Fruit fly (Drosophila melanogaster) whole organism: ENCODE results near the gene Mst84B.

Experiments used
- CG8478 ChIP-seq: fragments of >200 bp; optimal IDR thresholded peaks from 2 replicates; lab custom pipeline; 2018; ENCODE audit warnings: inconsistent platforms
- Dll ChIP-seq: fragments of >200 bp; optimal IDR thresholded peaks from 2 replicates; lab custom pipeline; 2017
- EcR ChIP-seq, 2 experiments: fragments of >200 bp; optimal IDR thresholded peaks; 2 replicates each; lab custom pipeline; 2017; ENCODE audit warnings: missing biosample characterization in 2 of 2, missing genetic modification characterization in 2 of 2, missing genetic modification reagents in 2 of 2
- pan ChIP-seq: fragments of >200 bp; optimal IDR thresholded peaks from 2 replicates; lab custom pipeline; 2017
- psq ChIP-seq: fragments of >200 bp; optimal IDR thresholded peaks from 2 replicates; lab custom pipeline; 2017
- usp ChIP-seq: fragments of >200 bp; optimal IDR thresholded peaks from 2 replicates; lab custom pipeline; 2017; ENCODE audit warnings: missing biosample characterization, missing genetic modification characterization, mixed read lengths

The Mst84B gene

DNA sequence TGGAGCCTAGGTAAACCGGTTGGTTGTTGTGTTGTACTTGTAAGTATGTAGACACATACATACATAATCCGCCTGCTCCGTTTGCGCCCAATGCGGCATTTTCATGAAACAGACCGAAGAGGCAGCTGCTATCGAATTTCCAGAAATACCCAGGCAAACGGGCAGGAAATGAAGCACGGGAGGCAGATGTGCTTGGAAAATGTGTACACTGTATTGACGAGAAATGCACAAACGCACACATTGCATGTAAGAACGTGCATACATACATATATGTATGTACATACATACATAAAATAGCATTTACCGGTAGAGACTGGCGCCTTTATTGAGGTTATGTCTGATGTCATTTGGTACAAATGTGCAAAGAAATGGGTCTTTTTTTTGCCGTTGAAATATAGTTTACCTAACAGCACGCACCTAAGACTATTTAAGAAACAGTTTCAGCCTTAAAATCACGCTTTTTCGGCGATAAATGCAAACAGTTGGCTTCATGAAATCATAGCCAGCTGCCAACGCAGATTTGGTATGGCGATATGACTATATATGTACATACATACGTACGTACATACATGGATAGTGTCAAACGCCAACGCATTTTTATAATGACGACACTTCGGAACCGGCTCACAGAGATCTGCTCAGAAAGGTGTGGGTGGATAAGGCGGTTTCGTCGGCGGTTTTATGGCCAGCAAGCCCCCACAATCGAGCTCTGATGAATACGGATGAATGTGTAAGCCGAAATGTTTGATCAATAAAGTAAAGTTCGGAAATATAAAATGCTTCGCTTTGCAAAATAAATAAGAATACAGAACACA is 27.8 kb downstream of the Mst84B start:
- TF ChIP-seq usp (GFP tag; lab: Kevin White, UChicago) (no peak), pan (lab: Kevin White, UChicago) (no peak), CG8478 (no peak), Dll (lab: Kevin White, UChicago) (no peak), EcR (GFP tag; optimal IDR thresholded peaks at IDR 0.05; lab: Kevin White, UChicago) (no peak), psq (lab: Kevin White, UChicago) (no peak)

DNA sequence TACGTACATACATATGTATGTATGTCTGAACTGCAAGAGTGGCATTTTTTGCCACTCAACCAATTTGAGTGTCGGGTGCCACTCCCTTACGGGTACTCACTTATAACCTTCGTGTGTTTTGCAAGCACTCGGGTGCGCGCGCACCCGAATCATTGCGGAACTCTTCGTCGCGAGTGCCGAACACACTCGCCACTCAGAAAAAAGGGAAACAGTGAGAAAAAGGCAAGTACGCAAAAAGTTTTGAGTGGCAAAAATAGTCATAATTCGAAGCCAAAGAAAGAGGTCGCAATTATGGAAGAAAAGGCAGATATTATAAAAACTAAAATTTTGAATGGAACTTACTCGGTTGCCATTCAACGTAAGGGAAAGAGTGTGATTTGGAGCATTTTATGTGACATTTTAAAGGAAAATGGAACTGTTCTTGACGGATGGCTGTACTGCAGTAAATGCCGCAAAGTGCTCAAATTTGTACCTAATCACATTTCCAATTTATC is 28.4 kb downstream of the Mst84B start:
- TF ChIP-seq Dll (lab: Kevin White, UChicago) (no peak), CG8478 (no peak), usp (GFP tag; lab: Kevin White, UChicago) (no peak), psq (lab: Kevin White, UChicago) (no peak), EcR (GFP tag; optimal IDR thresholded peaks at IDR 0.05; lab: Kevin White, UChicago) (no peak), pan (lab: Kevin White, UChicago) (peak; percentile 87)

DNA sequence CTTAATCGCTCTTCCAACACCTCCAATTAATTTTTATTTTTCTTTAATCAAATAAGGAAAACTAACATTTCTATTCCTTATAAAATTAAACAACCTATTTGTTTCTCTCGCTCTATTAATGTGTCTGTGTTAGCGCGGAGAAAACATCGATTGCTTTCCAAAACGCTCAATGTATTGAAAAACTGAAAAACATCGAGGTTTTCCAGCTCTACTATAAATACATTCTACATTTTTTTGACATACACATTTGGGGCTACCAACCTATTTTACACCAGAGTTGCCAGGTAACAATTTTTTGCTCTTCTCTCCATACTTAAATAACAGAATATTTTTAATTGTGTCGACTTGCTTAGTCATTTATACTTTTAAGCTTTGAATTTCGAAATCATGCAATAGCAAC is 29.9 kb downstream of the Mst84B start:
- TF ChIP-seq pan (lab: Kevin White, UChicago): no peak
- no peak for TF ChIP-seq EcR (GFP tag; optimal IDR thresholded peaks at IDR 0.05; lab: Kevin White, UChicago)
- TF ChIP-seq psq (lab: Kevin White, UChicago): no peak
- TF ChIP-seq usp (GFP tag; lab: Kevin White, UChicago): no peak
- TF ChIP-seq CG8478: no peak
- no peak for TF ChIP-seq Dll (lab: Kevin White, UChicago)

DNA sequence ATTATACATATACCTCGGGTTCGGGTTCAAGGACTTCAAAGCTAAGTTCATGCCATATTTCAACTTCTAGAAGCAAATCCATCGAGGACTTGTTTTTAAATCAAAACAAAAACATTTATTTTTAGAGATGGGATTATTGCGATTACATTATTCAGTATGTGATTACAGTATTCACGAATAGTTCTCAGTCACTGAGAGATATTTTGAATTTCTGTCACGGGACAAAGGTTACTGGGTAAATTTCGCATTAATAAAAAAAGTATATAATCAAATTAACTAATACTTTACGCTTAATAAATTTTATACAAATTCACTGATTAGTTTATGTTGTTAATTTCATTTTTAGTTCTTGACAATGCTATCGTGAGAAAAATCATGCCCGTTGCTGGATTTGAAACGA is 31.6 kb downstream of the Mst84B start:
- TF ChIP-seq psq (lab: Kevin White, UChicago) (no peak), CG8478 (no peak), pan (lab: Kevin White, UChicago) (no peak), Dll (lab: Kevin White, UChicago) (no peak), usp (GFP tag; lab: Kevin White, UChicago) (no peak), EcR (GFP tag; optimal IDR thresholded peaks at IDR 0.05; lab: Kevin White, UChicago) (no peak)

DNA sequence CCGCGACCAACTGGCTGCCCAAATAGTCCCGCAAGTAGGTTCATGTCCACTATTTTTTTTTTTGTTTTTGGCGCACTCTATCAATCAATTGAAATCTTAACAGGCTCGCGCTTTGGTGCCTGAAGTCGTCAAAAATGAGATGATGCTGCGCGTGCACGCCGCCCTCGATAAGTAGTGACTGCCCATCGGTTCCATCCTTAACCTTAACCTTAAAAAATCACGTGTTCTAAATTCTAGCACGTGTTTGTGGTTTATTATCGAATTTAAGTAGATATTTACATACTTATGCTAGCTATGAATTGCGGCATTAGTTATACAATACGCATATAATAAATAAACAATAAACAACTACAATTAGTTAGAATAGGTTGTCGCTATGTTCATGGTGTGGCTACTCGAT is 32.4 kb downstream of the Mst84B start:
- TF ChIP-seq Dll (lab: Kevin White, UChicago) (no peak), CG8478 (no peak), EcR (GFP tag; optimal IDR thresholded peaks at IDR 0.05; lab: Kevin White, UChicago) (no peak), psq (lab: Kevin White, UChicago) (no peak), usp (GFP tag; lab: Kevin White, UChicago) (no peak), pan (lab: Kevin White, UChicago) (no peak)

DNA sequence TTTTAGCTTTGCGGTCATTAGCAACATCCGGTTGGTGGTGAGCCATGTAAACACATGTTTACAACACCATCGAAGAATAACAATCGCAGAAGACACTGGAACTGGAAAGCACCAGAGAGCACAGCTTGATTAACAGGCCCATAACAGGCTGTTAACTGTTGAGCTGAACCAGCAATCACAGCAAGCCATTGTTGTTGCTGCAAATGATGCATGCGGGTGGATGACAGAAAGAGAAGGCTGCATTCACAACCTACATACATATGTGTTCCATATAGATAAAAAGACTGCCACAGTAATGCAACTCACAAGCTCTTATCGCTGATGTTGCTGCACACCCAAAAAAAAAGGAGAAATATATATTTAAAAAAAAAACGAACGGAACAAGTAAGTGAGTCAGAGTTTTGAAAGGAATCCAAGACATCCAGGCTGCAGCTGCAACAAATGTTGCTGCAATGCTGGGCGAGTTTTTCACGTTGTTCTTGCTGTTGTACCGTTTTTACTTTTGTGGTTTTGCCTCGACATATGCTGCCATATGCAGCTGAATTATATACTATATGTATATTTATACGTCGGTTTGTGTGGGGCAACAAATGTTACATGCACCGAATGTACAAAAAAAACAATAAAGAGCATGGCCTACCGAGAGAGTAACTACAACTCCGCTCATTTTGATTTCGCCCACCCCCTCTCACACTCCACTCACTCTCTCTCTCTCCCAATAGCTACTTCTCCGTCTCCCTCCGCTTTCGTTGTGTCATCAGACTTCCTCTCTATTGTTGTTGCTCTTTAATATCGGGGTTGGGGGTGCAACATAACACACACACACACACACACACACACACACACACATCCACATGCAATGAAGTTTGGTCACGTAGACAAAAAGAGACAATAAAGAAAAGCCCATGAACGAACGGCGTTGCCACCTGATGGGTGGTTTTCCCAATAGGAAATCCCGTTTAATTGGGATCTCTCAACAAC is 41.2 kb downstream of the Mst84B start:
- TF ChIP-seq psq (lab: Kevin White, UChicago): no peak
- TF ChIP-seq CG8478: no peak
- TF ChIP-seq pan (lab: Kevin White, UChicago): no peak
- no peak for TF ChIP-seq Dll (lab: Kevin White, UChicago)
- no peak for TF ChIP-seq usp (GFP tag; lab: Kevin White, UChicago)
- TF ChIP-seq EcR (GFP tag; optimal IDR thresholded peaks at IDR 0.05; lab: Kevin White, UChicago): no peak

DNA sequence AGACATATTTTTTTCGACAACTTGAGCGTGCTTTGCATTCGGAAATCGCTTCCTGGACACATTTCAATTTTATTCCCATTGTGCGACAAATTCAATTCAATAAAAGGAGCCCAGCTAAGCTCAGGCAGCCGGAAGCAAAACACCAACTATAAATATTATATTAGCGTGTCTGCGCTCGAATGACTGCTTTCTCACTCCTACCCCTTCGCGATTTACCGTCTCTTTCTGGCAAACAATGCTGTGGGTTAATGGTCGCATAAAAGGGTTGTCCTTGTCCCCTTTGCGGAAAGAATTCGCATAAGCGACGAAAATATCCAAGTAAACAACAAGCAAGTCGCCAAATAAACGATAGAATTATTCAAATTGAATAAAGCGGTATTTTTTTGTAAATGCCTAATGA is 42.3 kb downstream of the Mst84B start:
- TF ChIP-seq psq (lab: Kevin White, UChicago): no peak
- TF ChIP-seq Dll (lab: Kevin White, UChicago): no peak
- no peak for TF ChIP-seq CG8478
- no peak for TF ChIP-seq pan (lab: Kevin White, UChicago)
- TF ChIP-seq usp (GFP tag; lab: Kevin White, UChicago): no peak
- TF ChIP-seq EcR (GFP tag; optimal IDR thresholded peaks at IDR 0.05; lab: Kevin White, UChicago): no peak

DNA sequence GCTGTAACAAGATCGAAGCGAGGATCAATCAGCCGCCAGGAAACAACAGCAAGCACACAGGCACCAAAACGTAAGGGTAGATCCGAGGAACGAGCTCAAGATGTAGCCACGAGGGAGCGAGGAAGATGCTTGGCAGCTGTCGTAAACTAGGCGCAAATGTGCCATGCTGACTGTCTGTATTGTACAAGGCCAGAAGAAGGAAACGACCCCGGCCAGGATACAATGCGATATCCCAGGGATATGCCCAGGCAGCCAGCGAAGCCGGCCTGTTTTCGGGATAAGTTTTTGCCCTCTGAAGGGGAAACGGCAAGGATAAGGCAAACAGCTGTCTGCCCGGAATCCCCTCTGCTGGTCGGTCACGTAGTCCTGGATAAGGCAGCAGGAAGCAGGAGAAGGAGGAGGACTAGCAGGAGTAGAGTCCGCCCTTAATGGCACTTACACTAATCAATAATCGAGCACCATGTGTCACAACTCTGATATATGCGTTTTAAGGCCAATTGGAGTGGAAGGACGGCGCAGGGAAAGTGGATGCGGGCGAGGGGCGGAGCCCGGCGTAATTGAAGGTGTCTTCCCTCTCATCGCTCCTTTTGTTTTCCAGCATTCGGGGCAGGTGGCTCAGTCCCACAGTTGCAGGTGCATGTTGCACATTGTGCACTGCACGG is 43.7 kb downstream of the Mst84B start:
- no peak for TF ChIP-seq EcR (GFP tag; optimal IDR thresholded peaks at IDR 0.05; lab: Kevin White, UChicago)
- no peak for TF ChIP-seq psq (lab: Kevin White, UChicago)
- no peak for TF ChIP-seq usp (GFP tag; lab: Kevin White, UChicago)
- TF ChIP-seq Dll (lab: Kevin White, UChicago): no peak
- peak; percentile 5 for TF ChIP-seq pan (lab: Kevin White, UChicago)
- no peak for TF ChIP-seq CG8478

DNA sequence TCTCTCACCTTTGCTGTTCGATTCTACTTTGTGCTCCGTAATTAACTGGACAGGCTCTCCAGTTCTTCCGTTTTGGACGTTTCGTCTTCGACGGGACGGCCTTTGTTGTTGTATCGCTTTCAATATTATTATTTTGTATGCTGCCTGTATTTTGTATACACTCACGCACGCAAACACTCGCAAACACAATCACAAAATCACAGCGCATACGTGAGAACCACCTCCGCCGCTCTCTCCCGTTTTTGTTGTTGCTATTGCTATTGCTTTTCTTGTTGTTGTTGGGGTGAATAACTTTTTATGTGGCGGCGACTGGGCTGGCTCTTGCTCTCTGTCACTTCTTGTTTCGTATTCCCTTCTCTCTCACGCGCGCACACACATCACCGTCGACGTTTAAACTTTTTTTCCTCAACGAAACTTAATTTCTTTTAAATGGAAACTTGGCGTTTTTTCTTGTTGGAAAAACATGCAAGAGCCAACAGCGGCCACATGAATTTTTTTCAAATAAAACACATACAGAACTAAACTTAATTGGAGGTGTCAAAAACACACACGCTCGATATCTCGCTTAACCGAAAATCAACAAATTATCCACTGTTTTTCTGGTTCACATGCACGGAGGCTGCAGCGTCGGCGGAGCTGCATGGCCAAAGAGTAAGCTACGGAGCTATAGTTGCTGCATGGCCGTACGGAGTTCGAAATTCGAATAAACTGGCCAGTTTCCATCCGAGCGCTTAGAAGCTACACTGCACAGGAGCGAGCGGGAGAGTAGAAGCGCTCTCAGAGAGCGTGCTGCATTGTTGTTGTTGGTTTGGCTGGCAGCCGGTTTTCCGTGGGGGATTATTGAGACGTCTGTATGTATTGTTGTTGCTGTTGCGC is 46.0 kb downstream of the Mst84B start:
- TF ChIP-seq EcR (GFP tag; optimal IDR thresholded peaks at IDR 0.05; lab: Kevin White, UChicago) (peak in 1 of 2 experiments; percentile 95), pan (lab: Kevin White, UChicago) (no peak), Dll (lab: Kevin White, UChicago) (peak; percentile 94)
